Fruit fly (Drosophila melanogaster) whole organism, embryonic: Measurements from ENCODE around the gene srl.

Source experiments
- Atf6 ChIP-seq: fragments of 200-800 bp; sonication (Bioruptor generic); IDR thresholded peaks from 2 replicates; pipeline ENCODE4 v1.3.6; 2022; ENCODE audit warnings: missing biosample characterization, missing genetic modification characterization
- CG10147 ChIP-seq: fragments of 200-800 bp; sonication (Bioruptor generic); optimal IDR thresholded peaks from 2 replicates; lab custom pipeline; 2019; ENCODE audit warnings: missing biosample characterization, mild to moderate bottlenecking, missing genetic modification characterization, moderate library complexity
- CG10209 ChIP-seq: fragments of 200-800 bp; sonication (Bioruptor generic); optimal IDR thresholded peaks from 3 replicates; lab custom pipeline; 2017; ENCODE audit warnings: missing biosample characterization, mild to moderate bottlenecking, missing genetic modification characterization, missing genetic modification reagents
- CG11695 ChIP-seq: fragments of 200-800 bp; sonication (Bioruptor generic); IDR thresholded peaks from 3 replicates; pipeline ENCODE4 v1.3.6; 2022; ENCODE audit warnings: missing biosample characterization, missing genetic modification characterization
- CG12155 ChIP-seq: fragments of 200-800 bp; sonication (Bioruptor generic); optimal IDR thresholded peaks from 3 replicates; lab custom pipeline; 2016; ENCODE audit warnings: missing biosample characterization, missing genetic modification characterization
- CG12299 ChIP-seq: fragments of 200-800 bp; sonication (Bioruptor generic); optimal IDR thresholded peaks from 2 replicates; lab custom pipeline; 2018; ENCODE audit warnings: missing biosample characterization, mild to moderate bottlenecking, missing genetic modification characterization
- CG12391 ChIP-seq: fragments of 200-800 bp; sonication (Bioruptor generic); optimal IDR thresholded peaks from 3 replicates; lab custom pipeline; 2018; ENCODE audit warnings: missing biosample characterization, mild to moderate bottlenecking, missing genetic modification characterization, moderate library complexity
- CG13775 ChIP-seq: fragments of 200-800 bp; sonication (Bioruptor generic); optimal IDR thresholded peaks from 3 replicates; lab custom pipeline; 2017; ENCODE audit warnings: missing biosample characterization, mild to moderate bottlenecking, missing genetic modification characterization
- CG14050 ChIP-seq: fragments of 200-800 bp; sonication (Bioruptor generic); IDR thresholded peaks from 3 replicates; pipeline ENCODE4 v1.3.6; 2022; ENCODE audit warnings: missing biosample characterization, missing genetic modification characterization
- CG14710 ChIP-seq: fragments of 200-800 bp; sonication (Bioruptor generic); optimal IDR thresholded peaks from 3 replicates; lab custom pipeline; 2019; ENCODE audit warnings: missing biosample characterization, mild to moderate bottlenecking, missing genetic modification characterization, moderate library complexity
- CG15601 ChIP-seq: fragments of 200-800 bp; sonication (Bioruptor generic); optimal IDR thresholded peaks from 3 replicates; lab custom pipeline; 2019; ENCODE audit warnings: missing biosample characterization, mild to moderate bottlenecking, missing genetic modification characterization, moderate library complexity
- CG1602 ChIP-seq: fragments of 200-800 bp; sonication (Bioruptor generic); optimal IDR thresholded peaks from 3 replicates; lab custom pipeline; 2016; ENCODE audit warnings: missing biosample characterization, missing genetic modification characterization
- CG17328 ChIP-seq: fragments of 200-800 bp; sonication (Bioruptor generic); IDR thresholded peaks from 2 replicates; pipeline ENCODE4 v1.3.6; 2022; ENCODE audit warnings: missing biosample characterization, missing genetic modification characterization
- CG1792 ChIP-seq: fragments of 200-800 bp; sonication (Bioruptor generic); optimal IDR thresholded peaks from 2 replicates; lab custom pipeline; 2016; ENCODE audit warnings: missing biosample characterization, missing genetic modification characterization
- CG1832 ChIP-seq: fragments of 200-800 bp; sonication (Bioruptor generic); optimal IDR thresholded peaks from 2 replicates; lab custom pipeline; 2017; ENCODE audit warnings: missing biosample characterization, mild to moderate bottlenecking, missing genetic modification characterization, inconsistent platforms
- CG2120 ChIP-seq: fragments of 200-800 bp; sonication (Bioruptor generic); optimal IDR thresholded peaks from 3 replicates; lab custom pipeline; 2016; ENCODE audit warnings: missing biosample characterization, missing genetic modification characterization
- CG3163 ChIP-seq: fragments of 200-800 bp; sonication (Bioruptor generic); optimal IDR thresholded peaks from 3 replicates; lab custom pipeline; 2016; ENCODE audit warnings: missing biosample characterization, missing genetic modification characterization
- CG3281 ChIP-seq: fragments of 200-800 bp; sonication (Bioruptor generic); optimal IDR thresholded peaks from 3 replicates; lab custom pipeline; 2017; ENCODE audit warnings: missing biosample characterization, mild to moderate bottlenecking, missing genetic modification characterization
- CG3847 ChIP-seq: fragments of 200-800 bp; sonication (Bioruptor generic); IDR thresholded peaks from 2 replicates; pipeline ENCODE4 v1.3.6; 2022; ENCODE audit warnings: missing biosample characterization, missing genetic modification characterization
- CG4617 ChIP-seq: fragments of 200-800 bp; sonication (Bioruptor generic); optimal IDR thresholded peaks from 3 replicates; lab custom pipeline; 2016; ENCODE audit warnings: missing biosample characterization, missing genetic modification characterization, borderline replicate concordance
- CG5953 ChIP-seq: fragments of 200-800 bp; sonication (Bioruptor generic); IDR thresholded peaks from 2 replicates; pipeline ENCODE4 v1.3.6; 2022; ENCODE audit warnings: missing biosample characterization, missing genetic modification characterization
- CG7745 ChIP-seq: fragments of 200-800 bp; sonication (Bioruptor generic); optimal IDR thresholded peaks from 2 replicates; lab custom pipeline; 2018; ENCODE audit warnings: missing biosample characterization, mild to moderate bottlenecking, missing genetic modification characterization, moderate library complexity
- ERR ChIP-seq: fragments of 200-800 bp; sonication (Bioruptor generic); optimal IDR thresholded peaks from 2 replicates; lab custom pipeline; 2016; ENCODE audit warnings: missing biosample characterization, missing genetic modification characterization
- Elba2 ChIP-seq: fragments of 200-800 bp; sonication (Bioruptor generic); optimal IDR thresholded peaks from 3 replicates; lab custom pipeline; 2016; ENCODE audit warnings: missing biosample characterization, missing genetic modification characterization
- Fer1 ChIP-seq: fragments of 200-800 bp; sonication (Bioruptor generic); optimal IDR thresholded peaks from 2 replicates; lab custom pipeline; 2017; ENCODE audit warnings: missing biosample characterization, mild to moderate bottlenecking, missing genetic modification characterization
- HHEX ChIP-seq: fragments of 200-800 bp; sonication (Bioruptor generic); optimal IDR thresholded peaks from 3 replicates; lab custom pipeline; 2017; ENCODE audit warnings: missing biosample characterization, mild to moderate bottlenecking, missing genetic modification characterization, missing genetic modification reagents
- NC2α ChIP-seq: fragments of 200-800 bp; sonication (Bioruptor generic); optimal IDR thresholded peaks from 2 replicates; lab custom pipeline; 2016; ENCODE audit warnings: missing biosample characterization, missing genetic modification characterization
- Opbp ChIP-seq: fragments of 200-800 bp; sonication (Bioruptor generic); IDR thresholded peaks from 3 replicates; pipeline ENCODE4 v1.3.6; 2022; ENCODE audit warnings: missing biosample characterization, missing genetic modification characterization; ENCODE audit not compliant: partially characterized antibody
- Stat92E ChIP-seq, 3 experiments: fragments of >200 bp in 2 of 3; fragments of 200-800 bp in 1 of 3; sonication (Bioruptor generic) in 1 of 3; optimal IDR thresholded peaks; 2 replicates each; lab custom pipeline; 2017 to 2019; ENCODE audit warnings: missing biosample characterization in 3 of 3, missing genetic modification characterization in 3 of 3, mild to moderate bottlenecking in 1 of 3, moderate library complexity in 1 of 3
- Vsx1 ChIP-seq: fragments of 200-800 bp; sonication (Bioruptor generic); optimal IDR thresholded peaks from 2 replicates; lab custom pipeline; 2017; ENCODE audit warnings: missing biosample characterization, mild to moderate bottlenecking, missing genetic modification characterization, missing genetic modification reagents
- cg ChIP-seq: fragments of 200-800 bp; sonication (Bioruptor generic); optimal IDR thresholded peaks from 3 replicates; lab custom pipeline; 2019; ENCODE audit warnings: missing biosample characterization, mild to moderate bottlenecking, missing genetic modification characterization, moderate library complexity
- crol ChIP-seq: fragments of 200-800 bp; sonication (Bioruptor generic); IDR thresholded peaks from 2 replicates; pipeline ENCODE4 v1.3.6; 2022; ENCODE audit warnings: missing biosample characterization, missing genetic modification characterization
- crp ChIP-seq, 2 experiments: fragments of 200-800 bp; sonication (Bioruptor generic); optimal IDR thresholded peaks; 2 replicates in 1 of 2; 3 replicates in 1 of 2; lab custom pipeline; 2017; ENCODE audit warnings: missing biosample characterization in 2 of 2, missing genetic modification characterization in 2 of 2, mild to moderate bottlenecking in 1 of 2, moderate library complexity in 1 of 2
- fd102C ChIP-seq: fragments of 200-800 bp; sonication (Bioruptor generic); optimal IDR thresholded peaks from 2 replicates; lab custom pipeline; 2018; ENCODE audit warnings: missing biosample characterization, mild to moderate bottlenecking, missing genetic modification characterization, moderate library complexity
- fd3F ChIP-seq: fragments of 200-800 bp; sonication (Bioruptor generic); optimal IDR thresholded peaks from 2 replicates; lab custom pipeline; 2018; ENCODE audit warnings: missing biosample characterization, mild to moderate bottlenecking, missing genetic modification characterization, moderate library complexity
- gcm ChIP-seq: fragments of 200-800 bp; sonication (Bioruptor generic); optimal IDR thresholded peaks from 2 replicates; lab custom pipeline; 2019; ENCODE audit warnings: missing biosample characterization, mild to moderate bottlenecking, missing genetic modification characterization, moderate library complexity
- gfzf ChIP-seq: fragments of 200-800 bp; sonication (Bioruptor generic); optimal IDR thresholded peaks from 2 replicates; lab custom pipeline; 2016; ENCODE audit warnings: missing biosample characterization, mild to moderate bottlenecking, missing genetic modification characterization, moderate library complexity
- gro ChIP-seq: fragments of 200-800 bp; sonication (Bioruptor generic); optimal IDR thresholded peaks from 2 replicates; lab custom pipeline; 2016; ENCODE audit warnings: missing biosample characterization, missing genetic modification characterization
- insv ChIP-seq, 2 experiments: fragments of 200-800 bp; sonication (Bioruptor generic); optimal IDR thresholded peaks; 3 replicates each; lab custom pipeline; 2016 to 2018; ENCODE audit warnings: missing biosample characterization in 2 of 2, missing genetic modification characterization in 2 of 2
- jumu ChIP-seq: fragments of 200-800 bp; sonication (Bioruptor generic); optimal IDR thresholded peaks from 3 replicates; lab custom pipeline; 2016; ENCODE audit warnings: missing biosample characterization, missing genetic modification characterization
- kah ChIP-seq: fragments of 200-800 bp; sonication (Bioruptor generic); optimal IDR thresholded peaks from 2 replicates; lab custom pipeline; 2018; ENCODE audit warnings: missing biosample characterization, mild to moderate bottlenecking, missing genetic modification characterization
- knrl ChIP-seq: fragments of 200-800 bp; sonication (Bioruptor generic); IDR thresholded peaks from 3 replicates; pipeline ENCODE4 v1.3.6; 2022; ENCODE audit warnings: missing biosample characterization, missing genetic modification characterization; ENCODE audit not compliant: partially characterized antibody
- sc ChIP-seq, 3 experiments: fragments of >200 bp in 2 of 3; fragments of 200-800 bp in 1 of 3; sonication (Bioruptor generic) in 1 of 3; optimal IDR thresholded peaks; 2 replicates in 2 of 3; 3 replicates in 1 of 3; lab custom pipeline; 2017; ENCODE audit warnings: mild to moderate bottlenecking in 1 of 3, missing biosample characterization in 1 of 3, missing genetic modification characterization in 1 of 3, missing genetic modification reagents in 1 of 3
- vfl ChIP-seq: fragments of 200-800 bp; sonication (Bioruptor generic); optimal IDR thresholded peaks from 2 replicates; lab custom pipeline; 2016; ENCODE audit warnings: missing biosample characterization, missing genetic modification characterization
- vvl ChIP-seq: fragments of 200-800 bp; sonication (Bioruptor generic); IDR thresholded peaks from 2 replicates; pipeline ENCODE4 v1.3.6; 2022; ENCODE audit warnings: missing biosample characterization, missing genetic modification characterization
- z ChIP-seq: fragments of 200-800 bp; sonication (Bioruptor generic); IDR thresholded peaks from 3 replicates; pipeline ENCODE4 v1.3.6; 2022; ENCODE audit warnings: missing biosample characterization, missing genetic modification characterization

The srl gene

dm6 chr3R:4378363-4379354 is 50.5 kb downstream of the srl start, which contains the start of gene Sfxn1-3 (continued):
- peak in 1 of 2 experiments; percentile 24 for TF ChIP-seq insv (GFP tag; optimal IDR thresholded peaks at IDR 0.05; lab: Kevin White, UChicago)
- TF ChIP-seq crp (GFP tag; optimal IDR thresholded peaks at IDR 0.05; lab: Kevin White, UChicago): peak in 1 of 2 experiments; percentile 66
- peak; percentile 16 for TF ChIP-seq gcm (GFP tag; lab: Kevin White, UChicago)
- TF ChIP-seq ERR (GFP tag; lab: Kevin White, UChicago): peak; percentile 26
- TF ChIP-seq jumu (GFP tag; lab: Kevin White, UChicago): peak; percentile 33
- peak; percentile 17 for TF ChIP-seq CG12391
- TF ChIP-seq Fer1: peak; percentile 80
- peak; percentile 16 for TF ChIP-seq CG1602 (GFP tag; lab: Kevin White, UChicago)
- TF ChIP-seq CG3847 (GFP tag; lab: Robert Waterston, UW): 0 out of 2 replicates have a peak, but pooled peaks have one; percentile 7
- no peak for TF ChIP-seq CG11695 (GFP tag; lab: Robert Waterston, UW)
- TF ChIP-seq CG14710: peak; percentile 2
- peak; percentile 50 for TF ChIP-seq CG12299 (tag; lab: Kevin White, UChicago)
- TF ChIP-seq CG2120: peak; percentile 64
- TF ChIP-seq CG10209 (GFP tag; lab: Kevin White, UChicago): peak; percentile 22
- peak; percentile 7 for TF ChIP-seq CG10147
- no peak for TF ChIP-seq Elba2 (GFP tag; lab: Kevin White, UChicago)
- peak; percentile 62 for TF ChIP-seq cg
- no peak for TF ChIP-seq NC2α
- no peak for TF ChIP-seq fd102C (GFP tag; lab: Kevin White, UChicago)
- no peak for TF ChIP-seq CG5953 (GFP tag; lab: Robert Waterston, UW)
- TF ChIP-seq CG3281 (GFP tag; lab: Kevin White, UChicago): peak; percentile 35
- peak; percentile 82 for TF ChIP-seq kah (GFP tag; lab: Kevin White, UChicago)
- no peak for TF ChIP-seq CG14050 (GFP tag; lab: Robert Waterston, UW)
- no peak for TF ChIP-seq fd3F
- no peak for TF ChIP-seq CG17328 (GFP tag; lab: Robert Waterston, UW)
- no peak for TF ChIP-seq CG7745 (tag; lab: Kevin White, UChicago)
- TF ChIP-seq knrl (GFP tag; lab: Robert Waterston, UW): peak; percentile 19; the same call in 1 of the 3 replicates
- no peak for TF ChIP-seq gfzf (GFP tag; lab: Kevin White, UChicago)
- TF ChIP-seq z (GFP tag; lab: Robert Waterston, UW): 0 out of 3 replicates have a peak, but pooled peaks have one; percentile 39
- peak in 1 of 3 experiments; percentile 61 for TF ChIP-seq Stat92E (GFP tag; optimal IDR thresholded peaks at IDR 0.05; lab: Kevin White, UChicago)
- no peak for TF ChIP-seq sc (optimal IDR thresholded peaks at IDR 0.05; lab: Kevin White, UChicago)
- no peak for TF ChIP-seq sc (GFP tag; optimal IDR thresholded peaks at IDR 0.05; lab: Kevin White, UChicago)
- TF ChIP-seq Opbp (GFP tag; lab: Robert Waterston, UW): 0 out of 3 replicates have a peak, but pooled peaks have one; percentile 59
- peak; percentile 43 for TF ChIP-seq vfl (GFP tag; lab: Kevin White, UChicago)
- no peak for TF ChIP-seq CG12155 (GFP tag; lab: Kevin White, UChicago)
- peak; percentile 24 for TF ChIP-seq Atf6 (GFP tag; lab: Robert Waterston, UW)
- TF ChIP-seq vvl: peak; percentile 54; the same call in 1 of the 2 replicates
- no peak for TF ChIP-seq CG13775
- TF ChIP-seq HHEX (GFP tag; lab: Kevin White, UChicago): peak; percentile 27
- TF ChIP-seq CG1832 (GFP tag; lab: Kevin White, UChicago): no peak
- TF ChIP-seq crol (GFP tag; lab: Robert Waterston, UW): peak; percentile 96
- peak; percentile 79 for TF ChIP-seq gro (GFP tag; lab: Kevin White, UChicago)
- peak; percentile 56 for TF ChIP-seq Vsx1 (GFP tag; lab: Kevin White, UChicago)
- TF ChIP-seq CG3163 (GFP tag; lab: Kevin White, UChicago): peak; percentile 47
- peak; percentile 40 for TF ChIP-seq CG15601 (tag; lab: Kevin White, UChicago)
- no peak for TF ChIP-seq CG4617 (GFP tag; lab: Kevin White, UChicago)
- TF ChIP-seq CG1792 (GFP tag; lab: Kevin White, UChicago): peak; percentile 49
